Fruit fly (Drosophila melanogaster) whole organism, embryonic: ENCODE data around the gene melt.

Experiments used
- Aef1 ChIP-seq: fragments of 200-800 bp; sonication (Bioruptor generic); IDR thresholded peaks from 3 replicates; pipeline ENCODE4 v1.3.6; 2022; ENCODE audit warnings: missing biosample characterization, missing genetic modification characterization
- Asciz ChIP-seq: fragments of 200-800 bp; sonication (Bioruptor generic); optimal IDR thresholded peaks from 2 replicates; lab custom pipeline; 2017; ENCODE audit warnings: missing biosample characterization, mild to moderate bottlenecking, missing genetic modification characterization, missing genetic modification reagents
- Bgb ChIP-seq: fragments of 200-800 bp; sonication (Bioruptor generic); IDR thresholded peaks from 2 replicates; pipeline ENCODE4 v1.3.6; 2022; ENCODE audit warnings: missing biosample characterization, missing genetic modification characterization; ENCODE audit not compliant: partially characterized antibody
- CG10274 ChIP-seq: fragments of 200-800 bp; sonication (Bioruptor generic); optimal IDR thresholded peaks from 3 replicates; lab custom pipeline; 2017; ENCODE audit warnings: missing biosample characterization, mild to moderate bottlenecking, missing genetic modification characterization
- CG11247 ChIP-seq: fragments of 200-800 bp; sonication (Bioruptor generic); IDR thresholded peaks from 2 replicates; pipeline ENCODE4 v1.3.6; 2022; ENCODE audit warnings: missing biosample characterization, missing genetic modification characterization
- CG1603 ChIP-seq: fragments of 200-800 bp; sonication (Bioruptor generic); optimal IDR thresholded peaks from 2 replicates; lab custom pipeline; 2019; ENCODE audit warnings: missing biosample characterization, mild to moderate bottlenecking, missing genetic modification characterization, moderate library complexity
- CG1647 ChIP-seq: fragments of 200-800 bp; sonication (Bioruptor generic); optimal IDR thresholded peaks from 3 replicates; lab custom pipeline; 2016; ENCODE audit warnings: missing biosample characterization, missing genetic modification characterization
- CG1832 ChIP-seq: fragments of 200-800 bp; sonication (Bioruptor generic); optimal IDR thresholded peaks from 2 replicates; lab custom pipeline; 2017; ENCODE audit warnings: missing biosample characterization, mild to moderate bottlenecking, missing genetic modification characterization, inconsistent platforms
- CG2116 ChIP-seq: fragments of 200-800 bp; sonication (Bioruptor generic); optimal IDR thresholded peaks from 3 replicates; lab custom pipeline; 2018; ENCODE audit warnings: missing biosample characterization, mild to moderate bottlenecking, missing genetic modification characterization
- CG30403 ChIP-seq: fragments of 200-800 bp; sonication (Bioruptor generic); optimal IDR thresholded peaks from 3 replicates; lab custom pipeline; 2016; ENCODE audit warnings: missing biosample characterization, missing genetic modification characterization
- CG31388 ChIP-seq: fragments of 200-800 bp; sonication (Bioruptor generic); optimal IDR thresholded peaks from 2 replicates; lab custom pipeline; 2016; ENCODE audit warnings: missing biosample characterization, missing genetic modification characterization
- CG3838 ChIP-seq: fragments of 200-800 bp; sonication (Bioruptor generic); optimal IDR thresholded peaks from 3 replicates; lab custom pipeline; 2016; ENCODE audit warnings: missing biosample characterization, missing genetic modification characterization
- CG4617 ChIP-seq: fragments of 200-800 bp; sonication (Bioruptor generic); optimal IDR thresholded peaks from 3 replicates; lab custom pipeline; 2016; ENCODE audit warnings: missing biosample characterization, missing genetic modification characterization, borderline replicate concordance
- CG5953 ChIP-seq: fragments of 200-800 bp; sonication (Bioruptor generic); IDR thresholded peaks from 2 replicates; pipeline ENCODE4 v1.3.6; 2022; ENCODE audit warnings: missing biosample characterization, missing genetic modification characterization
- CG6765 ChIP-seq: fragments of 200-800 bp; sonication (Bioruptor generic); optimal IDR thresholded peaks from 3 replicates; lab custom pipeline; 2017; ENCODE audit warnings: missing biosample characterization, mild to moderate bottlenecking, missing genetic modification characterization
- CG7357 ChIP-seq: fragments of 200-800 bp; sonication (Bioruptor generic); IDR thresholded peaks from 3 replicates; pipeline ENCODE4 v1.3.6; 2022; ENCODE audit warnings: missing biosample characterization, missing genetic modification characterization
- CG8089 ChIP-seq: fragments of 200-800 bp; sonication (Bioruptor generic); optimal IDR thresholded peaks from 3 replicates; lab custom pipeline; 2016; ENCODE audit warnings: missing biosample characterization, missing genetic modification characterization
- CG8281 ChIP-seq: fragments of 200-800 bp; sonication (Bioruptor generic); optimal IDR thresholded peaks from 2 replicates; lab custom pipeline; 2018; ENCODE audit warnings: missing biosample characterization, mild to moderate bottlenecking, missing genetic modification characterization, moderate library complexity
- CG9932 ChIP-seq: fragments of 200-800 bp; sonication (Bioruptor generic); IDR thresholded peaks from 2 replicates; pipeline ENCODE4 v1.3.6; 2022; ENCODE audit warnings: missing biosample characterization, missing genetic modification characterization
- D19B ChIP-seq: fragments of 200-800 bp; sonication (Bioruptor generic); optimal IDR thresholded peaks from 2 replicates; lab custom pipeline; 2017; ENCODE audit warnings: missing biosample characterization, mild to moderate bottlenecking, missing genetic modification characterization
- Dp ChIP-seq: fragments of 200-800 bp; sonication (Bioruptor generic); optimal IDR thresholded peaks from 2 replicates; lab custom pipeline; 2018; ENCODE audit warnings: missing biosample characterization, mild to moderate bottlenecking, missing genetic modification characterization, moderate library complexity
- Eip74EF ChIP-seq, 2 experiments: fragments of 200-800 bp in 1 of 2; fragments of >200 bp in 1 of 2; sonication (Bioruptor generic) in 1 of 2; optimal IDR thresholded peaks; 2 replicates each; lab custom pipeline; 2017 to 2019; ENCODE audit warnings: missing biosample characterization in 2 of 2, missing genetic modification characterization in 2 of 2, mild to moderate bottlenecking in 1 of 2, moderate library complexity in 1 of 2
- GATAe ChIP-seq: fragments of 200-800 bp; sonication (Bioruptor generic); conservative IDR thresholded peaks from 2 replicates; pipeline ENCODE4 v1.3.6; 2022; ENCODE audit warnings: missing biosample characterization, missing genetic modification characterization
- HmgD ChIP-seq: fragments of 200-800 bp; sonication (Bioruptor generic); optimal IDR thresholded peaks from 3 replicates; lab custom pipeline; 2016; ENCODE audit warnings: missing biosample characterization, missing genetic modification characterization
- Hsf ChIP-seq: fragments of 200-800 bp; sonication (Bioruptor generic); optimal IDR thresholded peaks from 3 replicates; lab custom pipeline; 2016; ENCODE audit warnings: missing biosample characterization, missing genetic modification characterization
- Med ChIP-seq: fragments of 200-800 bp; sonication (Bioruptor generic); peaks from one replicate; lab custom pipeline; 2016; ENCODE audit warnings: missing biosample characterization, missing genetic modification characterization, mild to moderate bottlenecking, inconsistent platforms, moderate library complexity
- Opbp ChIP-seq: fragments of 200-800 bp; sonication (Bioruptor generic); IDR thresholded peaks from 3 replicates; pipeline ENCODE4 v1.3.6; 2022; ENCODE audit warnings: missing biosample characterization, missing genetic modification characterization; ENCODE audit not compliant: partially characterized antibody
- Rfx ChIP-seq: fragments of 200-800 bp; sonication (Bioruptor generic); IDR thresholded peaks from 2 replicates; pipeline ENCODE4 v1.3.6; 2022; ENCODE audit warnings: missing biosample characterization, missing genetic modification characterization
- Sin3A ChIP-seq: fragments of >200 bp; optimal IDR thresholded peaks from 2 replicates; lab custom pipeline; 2018
- amos ChIP-seq: fragments of 200-800 bp; sonication (Bioruptor generic); IDR thresholded peaks from 2 replicates; pipeline ENCODE4 v1.3.6; 2022; ENCODE audit warnings: missing biosample characterization, missing genetic modification characterization; ENCODE audit not compliant: partially characterized antibody
- cas ChIP-seq: fragments of 200-800 bp; sonication (Bioruptor generic); IDR thresholded peaks from 2 replicates; pipeline ENCODE4 v1.3.6; 2022; ENCODE audit warnings: missing biosample characterization, missing genetic modification characterization
- chinmo ChIP-seq: fragments of 200-800 bp; sonication (Bioruptor generic); IDR thresholded peaks from 4 replicates; pipeline ENCODE4 v1.3.6; 2022; ENCODE audit warnings: missing biosample characterization, missing genetic modification characterization; ENCODE audit not compliant: partially characterized antibody
- chm ChIP-seq: fragments of 200-800 bp; sonication (Bioruptor generic); IDR thresholded peaks from 2 replicates; pipeline ENCODE4 v1.3.6; 2022; ENCODE audit warnings: missing biosample characterization, missing genetic modification characterization
- crol ChIP-seq: fragments of 200-800 bp; sonication (Bioruptor generic); IDR thresholded peaks from 2 replicates; pipeline ENCODE4 v1.3.6; 2022; ENCODE audit warnings: missing biosample characterization, missing genetic modification characterization
- en ChIP-seq: fragments of 200-800 bp; sonication (Bioruptor generic); optimal IDR thresholded peaks from 2 replicates; lab custom pipeline; 2016; ENCODE audit warnings: missing biosample characterization, missing genetic modification characterization
- grn ChIP-seq: fragments of 200-800 bp; sonication (Bioruptor generic); optimal IDR thresholded peaks from 3 replicates; lab custom pipeline; 2017; ENCODE audit warnings: missing biosample characterization, missing genetic modification characterization
- gro ChIP-seq: fragments of 200-800 bp; sonication (Bioruptor generic); optimal IDR thresholded peaks from 2 replicates; lab custom pipeline; 2016; ENCODE audit warnings: missing biosample characterization, missing genetic modification characterization
- hth ChIP-seq: fragments of >200 bp; optimal IDR thresholded peaks from 2 replicates; lab custom pipeline; 2017; ENCODE audit warnings: inconsistent platforms
- inv ChIP-seq: fragments of 200-800 bp; sonication (Bioruptor generic); IDR thresholded peaks from 2 replicates; pipeline ENCODE4 v1.3.6; 2022; ENCODE audit warnings: missing biosample characterization, missing genetic modification characterization; ENCODE audit not compliant: partially characterized antibody
- jing ChIP-seq: fragments of 200-800 bp; sonication (Bioruptor generic); optimal IDR thresholded peaks from 2 replicates; lab custom pipeline; 2018; ENCODE audit warnings: missing biosample characterization, mild to moderate bottlenecking, missing genetic modification characterization
- sc ChIP-seq, 3 experiments: fragments of >200 bp in 2 of 3; fragments of 200-800 bp in 1 of 3; sonication (Bioruptor generic) in 1 of 3; optimal IDR thresholded peaks; 2 replicates in 2 of 3; 3 replicates in 1 of 3; lab custom pipeline; 2017; ENCODE audit warnings: mild to moderate bottlenecking in 1 of 3, missing biosample characterization in 1 of 3, missing genetic modification characterization in 1 of 3, missing genetic modification reagents in 1 of 3
- slbo ChIP-seq: fragments of 200-800 bp; sonication (Bioruptor generic); IDR thresholded peaks from 2 replicates; pipeline ENCODE4 v1.3.6; 2022; ENCODE audit warnings: missing biosample characterization, missing genetic modification characterization
- sna ChIP-seq: fragments of 200-800 bp; sonication (Bioruptor generic); IDR thresholded peaks from 2 replicates; pipeline ENCODE4 v1.3.6; 2022; ENCODE audit warnings: missing biosample characterization, missing genetic modification characterization; ENCODE audit not compliant: partially characterized antibody
- sob ChIP-seq: fragments of 200-800 bp; sonication (Bioruptor generic); IDR thresholded peaks from 2 replicates; pipeline ENCODE4 v1.3.6; 2022; ENCODE audit warnings: missing biosample characterization, missing genetic modification characterization
- sr ChIP-seq: fragments of 200-800 bp; sonication (Bioruptor generic); IDR thresholded peaks from 3 replicates; pipeline ENCODE4 v1.3.6; 2022; ENCODE audit warnings: missing biosample characterization, missing genetic modification characterization
- tna ChIP-seq: fragments of 200-800 bp; sonication (Bioruptor generic); IDR thresholded peaks from 2 replicates; pipeline ENCODE4 v1.3.6; 2022; ENCODE audit warnings: missing biosample characterization, missing genetic modification characterization; ENCODE audit not compliant: partially characterized antibody
- trh ChIP-seq: fragments of 200-800 bp; sonication (Bioruptor generic); optimal IDR thresholded peaks from 2 replicates; lab custom pipeline; 2016; ENCODE audit warnings: missing biosample characterization, missing genetic modification characterization
- twi ChIP-seq: fragments of 200-800 bp; optimal IDR thresholded peaks from 2 replicates; lab custom pipeline; 2019; ENCODE audit warnings: missing biosample characterization, mild to moderate bottlenecking, missing genetic modification characterization, moderate library complexity
- vvl ChIP-seq: fragments of 200-800 bp; sonication (Bioruptor generic); IDR thresholded peaks from 2 replicates; pipeline ENCODE4 v1.3.6; 2022; ENCODE audit warnings: missing biosample characterization, missing genetic modification characterization
- zfh2 ChIP-seq: fragments of 200-800 bp; sonication (Bioruptor generic); optimal IDR thresholded peaks from 2 replicates; lab custom pipeline; 2016; ENCODE audit warnings: missing biosample characterization, missing genetic modification characterization

melt gene

dm6 chr3L:7094548-7095072 lies 39.7 kb upstream of the melt start, which contains the start of gene form3 (continued):
- no peak for TF ChIP-seq CG1647 (GFP tag; lab: Kevin White, UChicago)
- no peak for TF ChIP-seq CG8089
- no peak for TF ChIP-seq Eip74EF (GFP tag; optimal IDR thresholded peaks at IDR 0.05; lab: Kevin White, UChicago)
- no peak for TF ChIP-seq twi (tag; lab: Kevin White, UChicago)
- TF ChIP-seq Hsf (GFP tag; lab: Kevin White, UChicago): no peak
- TF ChIP-seq Sin3A (lab: Kevin White, UChicago): no peak
- no peak for TF ChIP-seq gro
- TF ChIP-seq HmgD (GFP tag; lab: Kevin White, UChicago): no peak
- TF ChIP-seq chm (GFP tag; lab: Robert Waterston, UW): peak; percentile 50; the same call in 1 of the 2 replicates
- no peak for TF ChIP-seq CG8281 (tag; lab: Kevin White, UChicago)
- TF ChIP-seq CG1832 (GFP tag; lab: Kevin White, UChicago): no peak
- 0 out of 2 replicates have a peak, but pooled peaks have one; percentile 42 for TF ChIP-seq Bgb (GFP tag; lab: Robert Waterston, UW)
- no peak for TF ChIP-seq cas (GFP tag; lab: Robert Waterston, UW)
- no peak for TF ChIP-seq CG11247 (GFP tag; lab: Robert Waterston, UW)
- peak; percentile 70 for TF ChIP-seq Med (GFP tag; lab: Kevin White, UChicago)
- peak; percentile 33; the same call in 1 of the 2 replicates for TF ChIP-seq amos (GFP tag; lab: Robert Waterston, UW)
- TF ChIP-seq grn (GFP tag; lab: Kevin White, UChicago): no peak
- peak; percentile 28; the same call in 1 of the 3 replicates for TF ChIP-seq sr
- TF ChIP-seq zfh2 (GFP tag; lab: Kevin White, UChicago): no peak
- TF ChIP-seq Dp (GFP tag; lab: Kevin White, UChicago): no peak
- TF ChIP-seq chinmo (GFP tag; lab: Robert Waterston, UW): peak; percentile 39; the same call in 1 of the 4 replicates
- TF ChIP-seq en (GFP tag; lab: Kevin White, UChicago): no peak
- TF ChIP-seq CG31388: no peak
- TF ChIP-seq Aef1 (GFP tag; lab: Robert Waterston, UW): no peak
- TF ChIP-seq vvl: peak; percentile 47
- no peak for TF ChIP-seq crol
- no peak for TF ChIP-seq CG6765
- TF ChIP-seq inv (GFP tag; lab: Robert Waterston, UW): no peak
- TF ChIP-seq CG3838 (GFP tag; lab: Kevin White, UChicago): no peak
- TF ChIP-seq CG7357 (GFP tag; lab: Robert Waterston, UW): no peak
- TF ChIP-seq CG4617 (GFP tag; lab: Kevin White, UChicago): no peak
- TF ChIP-seq jing (GFP tag; lab: Kevin White, UChicago): no peak
- no peak for TF ChIP-seq CG2116 (GFP tag; lab: Kevin White, UChicago)
- TF ChIP-seq hth (lab: Kevin White, UChicago): no peak
- TF ChIP-seq CG5953: peak; percentile 18; the same call in 1 of the 2 replicates
- TF ChIP-seq Rfx (GFP tag; lab: Robert Waterston, UW): peak; percentile 46; the same call in 1 of the 2 replicates
- TF ChIP-seq GATAe (GFP tag; lab: Robert Waterston, UW): no peak
- TF ChIP-seq tna (GFP tag; lab: Robert Waterston, UW): peak; percentile 45; the same call in 1 of the 2 replicates
- TF ChIP-seq trh (GFP tag; lab: Kevin White, UChicago): no peak
- TF ChIP-seq sc (optimal IDR thresholded peaks at IDR 0.05; lab: Kevin White, UChicago): no peak
- TF ChIP-seq sc (GFP tag; optimal IDR thresholded peaks at IDR 0.05; lab: Kevin White, UChicago): no peak
- TF ChIP-seq slbo: peak; percentile 25; the same call in 1 of the 2 replicates
- TF ChIP-seq D19B (GFP tag; lab: Kevin White, UChicago): no peak
- TF ChIP-seq Opbp (GFP tag; lab: Robert Waterston, UW): 0 out of 3 replicates have a peak, but pooled peaks have one; percentile 4
- no peak for TF ChIP-seq CG30403 (GFP tag; lab: Kevin White, UChicago)
- TF ChIP-seq sob: peak; percentile 24; the same call in 1 of the 2 replicates
- TF ChIP-seq CG9932 (GFP tag; lab: Robert Waterston, UW): peak; percentile 20; the same call in 1 of the 2 replicates
- no peak for TF ChIP-seq Asciz (GFP tag; lab: Kevin White, UChicago)
- no peak for TF ChIP-seq CG1603 (tag; lab: Kevin White, UChicago)
- no peak for TF ChIP-seq CG10274 (GFP tag; lab: Kevin White, UChicago)
- no peak for TF ChIP-seq sna
